Fruit fly (Drosophila melanogaster) whole organism, embryonic: ENCODE data around the gene CG5882.

Source experiments
- ATbp ChIP-seq: fragments of 200-800 bp; sonication (Bioruptor generic); optimal IDR thresholded peaks from 2 replicates; lab custom pipeline; 2017; ENCODE audit warnings: missing biosample characterization, mild to moderate bottlenecking, missing genetic modification characterization, missing genetic modification reagents
- CG10147 ChIP-seq: fragments of 200-800 bp; sonication (Bioruptor generic); optimal IDR thresholded peaks from 2 replicates; lab custom pipeline; 2019; ENCODE audit warnings: missing biosample characterization, mild to moderate bottlenecking, missing genetic modification characterization, moderate library complexity
- CG10267 ChIP-seq: fragments of 200-800 bp; sonication (Bioruptor generic); optimal IDR thresholded peaks from 2 replicates; lab custom pipeline; 2018; ENCODE audit warnings: missing biosample characterization, mild to moderate bottlenecking, missing genetic modification characterization, moderate library complexity
- CG10462 ChIP-seq: fragments of 200-800 bp; sonication (Bioruptor generic); optimal IDR thresholded peaks from 2 replicates; lab custom pipeline; 2016; ENCODE audit warnings: missing biosample characterization, missing genetic modification characterization
- CG12391 ChIP-seq: fragments of 200-800 bp; sonication (Bioruptor generic); optimal IDR thresholded peaks from 3 replicates; lab custom pipeline; 2018; ENCODE audit warnings: missing biosample characterization, mild to moderate bottlenecking, missing genetic modification characterization, moderate library complexity
- CG13624 ChIP-seq: fragments of 200-800 bp; sonication (Bioruptor generic); optimal IDR thresholded peaks from 2 replicates; lab custom pipeline; 2016; ENCODE audit warnings: missing biosample characterization, missing genetic modification characterization
- CG15514 ChIP-seq: fragments of 200-800 bp; sonication (Bioruptor generic); optimal IDR thresholded peaks from 3 replicates; lab custom pipeline; 2017; ENCODE audit warnings: missing biosample characterization, missing genetic modification characterization, mild to moderate bottlenecking, moderate library complexity, missing genetic modification reagents
- CG30403 ChIP-seq: fragments of 200-800 bp; sonication (Bioruptor generic); optimal IDR thresholded peaks from 3 replicates; lab custom pipeline; 2016; ENCODE audit warnings: missing biosample characterization, missing genetic modification characterization
- CG4730 ChIP-seq: fragments of 200-800 bp; sonication (Bioruptor generic); IDR thresholded peaks from 2 replicates; pipeline ENCODE4 v1.3.6; 2022; ENCODE audit warnings: missing biosample characterization, missing genetic modification characterization
- CG6175 ChIP-seq: fragments of 200-800 bp; sonication (Bioruptor generic); IDR thresholded peaks from 3 replicates; pipeline ENCODE4 v1.3.6; 2022; ENCODE audit warnings: missing biosample characterization, missing genetic modification characterization
- CG7372 ChIP-seq: fragments of 200-800 bp; sonication (Bioruptor generic); IDR thresholded peaks from 2 replicates; pipeline ENCODE4 v1.3.6; 2022; ENCODE audit warnings: missing biosample characterization, missing genetic modification characterization
- CG9437 ChIP-seq: fragments of 200-800 bp; sonication (Bioruptor generic); optimal IDR thresholded peaks from 2 replicates; lab custom pipeline; 2018; ENCODE audit warnings: missing biosample characterization, mild to moderate bottlenecking, missing genetic modification characterization
- CG9932 ChIP-seq: fragments of 200-800 bp; sonication (Bioruptor generic); IDR thresholded peaks from 2 replicates; pipeline ENCODE4 v1.3.6; 2022; ENCODE audit warnings: missing biosample characterization, missing genetic modification characterization
- CoRest ChIP-seq: fragments of 200-800 bp; sonication (Bioruptor generic); optimal IDR thresholded peaks from 3 replicates; lab custom pipeline; 2018; ENCODE audit warnings: missing biosample characterization, mild to moderate bottlenecking, missing genetic modification characterization, moderate library complexity
- Elba2 ChIP-seq: fragments of 200-800 bp; sonication (Bioruptor generic); optimal IDR thresholded peaks from 3 replicates; lab custom pipeline; 2016; ENCODE audit warnings: missing biosample characterization, missing genetic modification characterization
- Hmx ChIP-seq: fragments of 200-800 bp; sonication (Bioruptor generic); optimal IDR thresholded peaks from 2 replicates; lab custom pipeline; 2016; ENCODE audit warnings: missing biosample characterization, missing genetic modification characterization
- Hr3 ChIP-seq: fragments of 200-800 bp; sonication (Bioruptor generic); optimal IDR thresholded peaks from 3 replicates; lab custom pipeline; 2016; ENCODE audit warnings: missing biosample characterization, missing genetic modification characterization
- Lhr ChIP-seq: fragments of 200-800 bp; sonication (Bioruptor generic); optimal IDR thresholded peaks from 3 replicates; lab custom pipeline; 2017; ENCODE audit warnings: mild to moderate bottlenecking, missing biosample characterization, missing genetic modification reagents, missing genetic modification characterization
- Mes4 ChIP-seq: fragments of 200-800 bp; sonication (Bioruptor generic); optimal IDR thresholded peaks from 2 replicates; lab custom pipeline; 2016; ENCODE audit warnings: missing biosample characterization, missing genetic modification characterization
- NFAT ChIP-seq: fragments of 200-800 bp; sonication (Bioruptor generic); IDR thresholded peaks from 2 replicates; pipeline ENCODE4 v1.3.6; 2022; ENCODE audit warnings: missing biosample characterization, missing genetic modification characterization
- Xrp1 ChIP-seq: fragments of 200-800 bp; sonication (Bioruptor generic); IDR thresholded peaks from 2 replicates; pipeline ENCODE4 v1.3.6; 2022; ENCODE audit warnings: missing biosample characterization, missing genetic modification characterization
- abd-A ChIP-seq: fragments of 200-800 bp; sonication (Bioruptor generic); optimal IDR thresholded peaks from 3 replicates; lab custom pipeline; 2019; ENCODE audit warnings: missing biosample characterization, mild to moderate bottlenecking, missing genetic modification characterization, moderate library complexity
- bab2 ChIP-seq: fragments of 200-800 bp; sonication (Bioruptor generic); optimal IDR thresholded peaks from 2 replicates; lab custom pipeline; 2016; ENCODE audit warnings: missing biosample characterization, missing genetic modification characterization
- crp ChIP-seq, 2 experiments: fragments of 200-800 bp; sonication (Bioruptor generic); optimal IDR thresholded peaks; 2 replicates in 1 of 2; 3 replicates in 1 of 2; lab custom pipeline; 2017; ENCODE audit warnings: missing biosample characterization in 2 of 2, missing genetic modification characterization in 2 of 2, mild to moderate bottlenecking in 1 of 2, moderate library complexity in 1 of 2
- fd3F ChIP-seq: fragments of 200-800 bp; sonication (Bioruptor generic); optimal IDR thresholded peaks from 2 replicates; lab custom pipeline; 2018; ENCODE audit warnings: missing biosample characterization, mild to moderate bottlenecking, missing genetic modification characterization, moderate library complexity
- fd96Cb ChIP-seq: fragments of 200-800 bp; sonication (Bioruptor generic); optimal IDR thresholded peaks from 2 replicates; lab custom pipeline; 2018; ENCODE audit warnings: missing biosample characterization, mild to moderate bottlenecking, missing genetic modification characterization, moderate library complexity
- fu2 ChIP-seq: fragments of 200-800 bp; sonication (Bioruptor generic); optimal IDR thresholded peaks from 2 replicates; lab custom pipeline; 2016; ENCODE audit warnings: missing biosample characterization, missing genetic modification characterization
- gsb ChIP-seq: fragments of 200-800 bp; sonication (Bioruptor generic); IDR thresholded peaks from 2 replicates; pipeline ENCODE4 v1.3.6; 2022; ENCODE audit warnings: missing biosample characterization, missing genetic modification characterization
- gsb-n ChIP-seq: fragments of 200-800 bp; sonication (Bioruptor generic); optimal IDR thresholded peaks from 3 replicates; lab custom pipeline; 2018; ENCODE audit warnings: missing biosample characterization, mild to moderate bottlenecking, missing genetic modification characterization
- hbn ChIP-seq: fragments of 200-800 bp; sonication (Bioruptor generic); IDR thresholded peaks from 2 replicates; pipeline ENCODE4 v1.3.6; 2022; ENCODE audit warnings: missing biosample characterization, missing genetic modification characterization; ENCODE audit not compliant: partially characterized antibody
- hkb ChIP-seq, 2 experiments: fragments of 200-800 bp in 1 of 2; fragments of >200 bp in 1 of 2; sonication (Bioruptor generic) in 1 of 2; IDR thresholded peaks in 1 of 2; optimal IDR thresholded peaks in 1 of 2; 2 replicates each; pipeline versions ENCODE4 v1.3.6 to Lab custom; 2017 to 2022; ENCODE audit warnings: missing biosample characterization in 1 of 2, missing genetic modification characterization in 1 of 2
- hth ChIP-seq: fragments of >200 bp; optimal IDR thresholded peaks from 2 replicates; lab custom pipeline; 2017; ENCODE audit warnings: inconsistent platforms
- lab ChIP-seq: fragments of 200-800 bp; sonication (Bioruptor generic); optimal IDR thresholded peaks from 3 replicates; lab custom pipeline; 2017; ENCODE audit warnings: missing biosample characterization, missing genetic modification characterization, mild to moderate bottlenecking, moderate library complexity, missing genetic modification reagents
- mirr ChIP-seq: fragments of 200-800 bp; sonication (Bioruptor generic); optimal IDR thresholded peaks from 3 replicates; lab custom pipeline; 2018; ENCODE audit warnings: missing biosample characterization, mild to moderate bottlenecking, missing genetic modification characterization
- mld ChIP-seq: fragments of 200-800 bp; sonication (Bioruptor generic); IDR thresholded peaks from 3 replicates; pipeline ENCODE4 v1.3.6; 2022; ENCODE audit warnings: missing biosample characterization, missing genetic modification characterization; ENCODE audit not compliant: partially characterized antibody
- nau ChIP-seq: fragments of 200-800 bp; sonication (Bioruptor generic); optimal IDR thresholded peaks from 3 replicates; lab custom pipeline; 2017; ENCODE audit warnings: missing biosample characterization, mild to moderate bottlenecking, missing genetic modification characterization, missing genetic modification reagents
- onecut ChIP-seq: fragments of 200-800 bp; sonication (Bioruptor generic); IDR thresholded peaks from 2 replicates; pipeline ENCODE4 v1.3.6; 2022; ENCODE audit warnings: missing biosample characterization, missing genetic modification characterization
- p53 ChIP-seq: fragments of 200-800 bp; sonication (Bioruptor generic); optimal IDR thresholded peaks from 2 replicates; lab custom pipeline; 2016; ENCODE audit warnings: missing biosample characterization, missing genetic modification characterization
- pan ChIP-seq, 4 experiments: fragments of >200 bp in 3 of 4; fragments of 200-800 bp in 1 of 4; sonication (Bioruptor generic) in 1 of 4; optimal IDR thresholded peaks in 3 of 4; IDR thresholded peaks in 1 of 4; 2 replicates each; pipeline versions ENCODE4 v1.3.6 to Lab custom; 2017 to 2022; ENCODE audit warnings: missing biosample characterization in 2 of 4, missing genetic modification characterization in 2 of 4, mixed read lengths in 1 of 4
- shn ChIP-seq: fragments of 200-800 bp; sonication (Bioruptor generic); optimal IDR thresholded peaks from 3 replicates; lab custom pipeline; 2016; ENCODE audit warnings: missing biosample characterization, missing genetic modification characterization
- sisA ChIP-seq: fragments of 200-800 bp; sonication (Bioruptor generic); IDR thresholded peaks from 2 replicates; pipeline ENCODE4 v1.3.6; 2022; ENCODE audit warnings: missing biosample characterization, missing genetic modification characterization
- slbo ChIP-seq: fragments of 200-800 bp; sonication (Bioruptor generic); IDR thresholded peaks from 2 replicates; pipeline ENCODE4 v1.3.6; 2022; ENCODE audit warnings: missing biosample characterization, missing genetic modification characterization
- ssp ChIP-seq: fragments of 200-800 bp; sonication (Bioruptor generic); IDR thresholded peaks from 2 replicates; pipeline ENCODE4 v1.3.6; 2022; ENCODE audit warnings: missing biosample characterization, missing genetic modification characterization
- stc ChIP-seq: fragments of 200-800 bp; sonication (Bioruptor generic); IDR thresholded peaks from 2 replicates; pipeline ENCODE4 v1.3.6; 2022; ENCODE audit warnings: missing biosample characterization, missing genetic modification characterization
- tll ChIP-seq, 2 experiments: fragments of 200-800 bp in 1 of 2; fragments of >200 bp in 1 of 2; sonication (Bioruptor generic) in 1 of 2; optimal IDR thresholded peaks; 2 replicates each; lab custom pipeline; 2017 to 2019; ENCODE audit warnings: missing biosample characterization in 2 of 2, missing genetic modification characterization in 2 of 2, mild to moderate bottlenecking in 1 of 2, moderate library complexity in 1 of 2
- toy ChIP-seq: fragments of 200-800 bp; sonication (Bioruptor generic); IDR thresholded peaks from 2 replicates; pipeline ENCODE4 v1.3.6; 2022; ENCODE audit warnings: missing biosample characterization, missing genetic modification characterization
- zfh2 ChIP-seq: fragments of 200-800 bp; sonication (Bioruptor generic); optimal IDR thresholded peaks from 2 replicates; lab custom pipeline; 2016; ENCODE audit warnings: missing biosample characterization, missing genetic modification characterization

CG5882 gene

DNA sequence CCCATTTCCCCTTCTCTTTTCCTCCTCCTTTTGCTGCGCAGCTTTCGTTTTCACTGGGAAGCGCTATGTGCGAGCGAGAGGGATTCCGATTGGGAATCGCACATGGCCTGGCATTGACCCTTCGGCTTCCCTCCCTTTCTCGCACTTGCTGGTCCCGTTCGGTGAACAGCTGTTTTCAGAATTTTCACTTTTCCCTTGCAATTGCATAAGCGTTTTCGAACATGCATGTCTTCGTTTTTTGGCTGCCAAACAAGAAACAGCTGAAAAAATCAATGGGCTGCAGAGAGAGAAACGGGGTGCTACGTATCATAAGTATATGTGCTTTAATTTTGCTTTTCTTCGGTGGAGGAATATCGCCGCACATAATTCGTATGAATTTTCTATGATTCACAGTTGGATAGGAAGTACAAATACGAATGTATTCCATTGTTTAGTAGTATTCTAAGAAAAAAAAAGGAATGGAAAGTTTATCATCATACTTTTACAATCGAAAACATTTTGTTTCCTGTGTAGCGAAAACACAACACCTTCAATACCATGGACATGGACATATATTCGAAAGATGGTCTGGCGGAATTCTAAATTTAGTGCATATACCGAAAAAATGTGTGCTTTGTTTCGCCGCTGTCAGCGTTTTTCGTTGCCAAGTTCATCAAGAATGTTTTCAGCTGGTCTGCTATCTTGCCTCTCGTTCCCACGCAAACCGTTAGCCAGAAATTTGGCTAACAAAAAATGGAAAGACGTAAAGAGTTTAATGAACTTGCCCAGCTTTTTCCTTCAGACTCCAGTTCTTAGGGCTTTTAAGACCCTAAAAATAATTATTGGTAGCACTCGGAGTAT is 33.9 kb downstream of the CG5882 start (continued):
- TF ChIP-seq Mes4 (GFP tag; lab: Kevin White, UChicago) (peak; percentile 13), bab2 (GFP tag; lab: Kevin White, UChicago) (peak; percentile 57), zfh2 (GFP tag; lab: Kevin White, UChicago) (peak; percentile 76), onecut (GFP tag; lab: Robert Waterston, UW) (peak; percentile 90), Hr3 (GFP tag; lab: Kevin White, UChicago) (peak; percentile 32), slbo (GFP tag; lab: Robert Waterston, UW) (peak; percentile 65), CG10147 (GFP tag; lab: Kevin White, UChicago) (peak; percentile 49), NFAT (peak; percentile 24; the same call in 1 of the 2 replicates), CG6175 (no peak), CG7372 (GFP tag; lab: Robert Waterston, UW) (0 out of 2 replicates have a peak, but pooled peaks have one; percentile 19), Lhr (GFP tag; lab: Kevin White, UChicago) (no peak), Xrp1 (GFP tag; lab: Robert Waterston, UW) (peak; percentile 25; the same call in 1 of the 2 replicates), CG15514 (GFP tag; lab: Kevin White, UChicago) (peak; percentile 37), CG9437 (GFP tag; lab: Kevin White, UChicago) (peak; percentile 43), CG9932 (GFP tag; lab: Robert Waterston, UW) (peak; percentile 64), ssp (0 out of 2 replicates have a peak, but pooled peaks have one; percentile 6), sisA (0 out of 2 replicates have a peak, but pooled peaks have one; percentile 43), hth (lab: Kevin White, UChicago) (no peak), tll (GFP tag; optimal IDR thresholded peaks at IDR 0.05; lab: Kevin White, UChicago) (no peak), CG10462 (no peak), hkb (optimal IDR thresholded peaks at IDR 0.05; lab: Kevin White, UChicago) (no peak), hkb (GFP tag; IDR thresholded peaks at IDR 0.05; lab: Robert Waterston, UW) (peak; percentile 36; the same call in 1 of the 2 replicates), CG13624 (peak; percentile 46), CG12391 (tag; lab: Kevin White, UChicago) (peak; percentile 52), toy (GFP tag; lab: Robert Waterston, UW) (0 out of 2 replicates have a peak, but pooled peaks have one; percentile 38), p53 (GFP tag; lab: Kevin White, UChicago) (no peak), fd96Cb (tag; lab: Kevin White, UChicago) (peak; percentile 49), ATbp (GFP tag; lab: Kevin White, UChicago) (peak; percentile 32), CG30403 (GFP tag; lab: Kevin White, UChicago) (peak; percentile 24), Hmx (GFP tag; lab: Kevin White, UChicago) (no peak), gsb-n (tag; lab: Kevin White, UChicago) (peak; percentile 6), abd-A (tag; lab: Kevin White, UChicago) (no peak), CG4730 (GFP tag; lab: Robert Waterston, UW) (no peak; the same call in 1 of the 2 replicates), fu2 (GFP tag; lab: Kevin White, UChicago) (peak; percentile 37), fd3F (GFP tag; lab: Kevin White, UChicago) (peak; percentile 43), stc (GFP tag; lab: Robert Waterston, UW) (0 out of 2 replicates have a peak, but pooled peaks have one; percentile 28), CG10267 (tag; lab: Kevin White, UChicago) (peak; percentile 19), mld (GFP tag; lab: Robert Waterston, UW) (no peak), pan (optimal IDR thresholded peaks at IDR 0.05; lab: Kevin White, UChicago) (no peak), pan (GFP tag; optimal IDR thresholded peaks at IDR 0.05 in 1 of 2, IDR thresholded peaks at IDR 0.05 in 1 of 2) (peak in 1 of 2 experiments; percentile 13), CoRest (peak; percentile 62), lab (peak; percentile 54), nau (GFP tag; lab: Kevin White, UChicago) (peak; percentile 64), mirr (no peak), gsb (GFP tag; lab: Robert Waterston, UW) (no peak), shn (GFP tag; lab: Kevin White, UChicago) (peak; percentile 29), Elba2 (GFP tag; lab: Kevin White, UChicago) (peak; percentile 97), crp (GFP tag; optimal IDR thresholded peaks at IDR 0.05; lab: Kevin White, UChicago) (peak in 1 of 2 experiments; percentile 63), hbn (GFP tag; lab: Robert Waterston, UW) (no peak)
